Worm (Caenorhabditis elegans) whole organism, L4 larva: ENCODE measurements around the gene C01G5.4.

Experiments
- F10B5.3 ChIP-seq: sonication (generic microtip); optimal IDR thresholded peaks from 2 replicates; lab custom pipeline; 2016; ENCODE audit warnings: mild to moderate bottlenecking, missing genetic modification characterization, missing compliant biosample characterization
- F37D6.2 ChIP-seq: sonication (generic microtip); optimal IDR thresholded peaks from 2 replicates; lab custom pipeline; 2016; ENCODE audit warnings: mild to moderate bottlenecking, missing genetic modification characterization, missing compliant biosample characterization
- R02D3.7 ChIP-seq: fragments of 150-350 bp; sonication (generic microtip); optimal IDR thresholded peaks from 3 replicates; lab custom pipeline; 2014; ENCODE audit warnings: missing biosample characterization, missing genetic modification characterization
- T20F7.1 ChIP-seq: fragments of 200-800 bp; sonication (Bioruptor generic); optimal IDR thresholded peaks from 2 replicates; lab custom pipeline; 2018; ENCODE audit warnings: mild to moderate bottlenecking, missing genetic modification characterization, missing compliant biosample characterization
- T26A8.4 ChIP-seq: fragments of 200-800 bp; sonication (Bioruptor generic); IDR thresholded peaks from 2 replicates; pipeline ENCODE4 v1.3.6; 2022; ENCODE audit warnings: missing genetic modification characterization, missing compliant biosample characterization
- aha-1 ChIP-seq: fragments of 150-350 bp; peaks from one replicate; lab custom pipeline; 2014; ENCODE audit warnings: missing biosample characterization, missing genetic modification characterization
- ama-1 ChIP-seq: fragments of 150-350 bp; optimal IDR thresholded peaks from 2 replicates; lab custom pipeline; 2014; ENCODE audit warnings: inconsistent platforms, mixed read lengths
- ceh-20 ChIP-seq: fragments of 200-800 bp; sonication (Bioruptor generic); IDR thresholded peaks from 2 replicates; pipeline ENCODE4 v1.3.6; 2022; ENCODE audit warnings: missing genetic modification reagents, missing genetic modification characterization, missing compliant biosample characterization
- ceh-32 ChIP-seq: sonication (generic microtip); optimal IDR thresholded peaks from 2 replicates; lab custom pipeline; 2016; ENCODE audit warnings: mild to moderate bottlenecking, missing genetic modification characterization, missing compliant biosample characterization; ENCODE audit not compliant: poor library complexity
- ctbp-1 ChIP-seq: fragments of 200-800 bp; sonication (Bioruptor generic); IDR thresholded peaks from 2 replicates; pipeline ENCODE4 v1.3.6; 2022; ENCODE audit warnings: missing genetic modification reagents, missing genetic modification characterization, missing compliant biosample characterization
- daf-8 ChIP-seq: fragments of 200-800 bp; sonication (Bioruptor generic); IDR thresholded peaks from 2 replicates; pipeline ENCODE4 v1.3.6; 2022; ENCODE audit warnings: missing genetic modification characterization, missing compliant biosample characterization
- dmd-6 ChIP-seq: fragments of 200-800 bp; sonication (Bioruptor generic); IDR thresholded peaks from 2 replicates; pipeline ENCODE4 v1.3.6; 2022; ENCODE audit warnings: missing genetic modification reagents, missing genetic modification characterization, missing compliant biosample characterization
- dmd-8 ChIP-seq: fragments of 200-800 bp; sonication (Bioruptor generic); IDR thresholded peaks from 2 replicates; pipeline ENCODE4 v1.3.6; 2022; ENCODE audit warnings: missing genetic modification characterization, missing compliant biosample characterization
- duxl-1 ChIP-seq: sonication (generic microtip); optimal IDR thresholded peaks from 2 replicates; lab custom pipeline; 2016; ENCODE audit warnings: mild to moderate bottlenecking, missing genetic modification characterization, moderate library complexity, missing compliant biosample characterization; ENCODE audit not compliant: poor library complexity
- dve-1 ChIP-seq: sonication (generic microtip); optimal IDR thresholded peaks from 2 replicates; lab custom pipeline; 2017; ENCODE audit warnings: antibody characterized with exemption, mild to moderate bottlenecking, missing genetic modification characterization, missing compliant biosample characterization; ENCODE audit not compliant: insufficient read depth
- gei-8 ChIP-seq: fragments of 200-800 bp; sonication (Bioruptor generic); optimal IDR thresholded peaks from 2 replicates; lab custom pipeline; 2018; ENCODE audit warnings: mild to moderate bottlenecking, missing genetic modification characterization, missing compliant biosample characterization
- hif-1 ChIP-seq, 2 experiments: sonication (generic microtip); optimal IDR thresholded peaks; 2 replicates each; lab custom pipeline; 2016 to 2017; ENCODE audit warnings: missing compliant biosample characterization in 2 of 2, missing genetic modification characterization in 2 of 2, missing genetic modification reagents in 2 of 2, missing genotype in 2 of 2, mild to moderate bottlenecking in 1 of 2
- hlh-11 ChIP-seq: fragments of 200-800 bp; sonication (Bioruptor generic); optimal IDR thresholded peaks from 2 replicates; lab custom pipeline; 2018; ENCODE audit warnings: mild to moderate bottlenecking, missing genetic modification characterization, missing compliant biosample characterization
- hmg-1.1 ChIP-seq: fragments of 200-800 bp; sonication (Bioruptor generic); IDR thresholded peaks from 2 replicates; pipeline ENCODE4 v1.3.6; 2022; ENCODE audit warnings: missing genetic modification reagents, missing genetic modification characterization, missing compliant biosample characterization
- lin-1 ChIP-seq: fragments of 200-800 bp; sonication (Bioruptor generic); IDR thresholded peaks from 2 replicates; pipeline ENCODE4 v1.3.6; 2022; ENCODE audit warnings: missing genetic modification reagents, missing genetic modification characterization, missing compliant biosample characterization
- lin-15B ChIP-seq: fragments of 150-350 bp; sonication (generic microtip); optimal IDR thresholded peaks from 3 replicates; lab custom pipeline; 2014; ENCODE audit warnings: missing biosample characterization, missing genetic modification characterization
- lin-29 ChIP-seq: fragments of 200-800 bp; sonication (Bioruptor generic); IDR thresholded peaks from 2 replicates; pipeline ENCODE4 v1.3.6; 2022; ENCODE audit warnings: missing genetic modification reagents, missing genetic modification characterization, missing compliant biosample characterization
- lir-3 ChIP-seq: sonication (generic microtip); optimal IDR thresholded peaks from 2 replicates; lab custom pipeline; 2016; ENCODE audit warnings: mild to moderate bottlenecking, missing genetic modification characterization, missing compliant biosample characterization
- lsy-2 ChIP-seq, 2 experiments: fragments of 150-350 bp in 1 of 2; sonication (generic microtip) in 1 of 2; optimal IDR thresholded peaks; 2 replicates each; lab custom pipeline; 2014 to 2017; ENCODE audit warnings: missing biosample characterization in 2 of 2, missing genetic modification characterization in 2 of 2
- madf-5 ChIP-seq, 2 experiments: fragments of 200-800 bp; sonication (Bioruptor generic); IDR thresholded peaks; 2 replicates each; pipeline ENCODE4 v1.3.6; 2022; ENCODE audit warnings: missing compliant biosample characterization in 2 of 2, missing genetic modification characterization in 2 of 2
- madf-9 ChIP-seq: fragments of 200-800 bp; sonication (Bioruptor generic); conservative IDR thresholded peaks from 2 replicates; pipeline ENCODE4 v1.3.6; 2022; ENCODE audit warnings: missing genetic modification reagents, missing genetic modification characterization, missing compliant biosample characterization
- mep-1 ChIP-seq: fragments of 150-350 bp; sonication (generic microtip); optimal IDR thresholded peaks from 3 replicates; lab custom pipeline; 2014; ENCODE audit warnings: missing biosample characterization, missing genetic modification characterization
- mes-2 ChIP-seq: sonication (generic microtip); optimal IDR thresholded peaks from 2 replicates; lab custom pipeline; 2016; ENCODE audit warnings: missing genotype, mild to moderate bottlenecking, missing genetic modification characterization, missing compliant biosample characterization; ENCODE audit not compliant: poor library complexity, severe bottlenecking
- mxl-3 ChIP-seq: fragments of 200-800 bp; sonication (Bioruptor generic); optimal IDR thresholded peaks from 2 replicates; lab custom pipeline; 2018; ENCODE audit warnings: mild to moderate bottlenecking, missing genetic modification characterization, missing compliant biosample characterization
- nhr-28 ChIP-seq: fragments of 150-350 bp; optimal IDR thresholded peaks from 2 replicates; lab custom pipeline; 2014; ENCODE audit warnings: missing biosample characterization, missing genetic modification characterization
- nhr-41 ChIP-seq: fragments of 200-800 bp; sonication (Bioruptor generic); IDR thresholded peaks from 2 replicates; pipeline ENCODE4 v1.3.6; 2022; ENCODE audit warnings: missing genetic modification reagents, missing genetic modification characterization, missing compliant biosample characterization
- pha-4 ChIP-seq, 2 experiments: fragments of 150-350 bp in 1 of 2; fragments of 200-800 bp in 1 of 2; sonication (Bioruptor generic) in 1 of 2; IDR thresholded peaks in 1 of 2; optimal IDR thresholded peaks in 1 of 2; 2 replicates each; pipeline versions ENCODE4 v1.3.6 to Lab custom; 2014 to 2022; ENCODE audit warnings: missing genetic modification characterization in 2 of 2, missing genetic modification reagents in 2 of 2, missing biosample characterization in 1 of 2, missing compliant biosample characterization in 1 of 2
- pqm-1 ChIP-seq: sonication (generic microtip); optimal IDR thresholded peaks from 2 replicates; lab custom pipeline; 2017; ENCODE audit warnings: missing biosample characterization, missing genetic modification characterization
- rbr-2 ChIP-seq: sonication (generic microtip); optimal IDR thresholded peaks from 2 replicates; lab custom pipeline; 2016; ENCODE audit warnings: missing genotype, missing genetic modification characterization, missing compliant biosample characterization
- sdz-12 ChIP-seq: fragments of 200-800 bp; sonication (Bioruptor generic); optimal IDR thresholded peaks from 2 replicates; lab custom pipeline; 2018; ENCODE audit warnings: mild to moderate bottlenecking, missing genetic modification characterization, missing compliant biosample characterization
- set-16 ChIP-seq: fragments of 200-800 bp; sonication (Bioruptor generic); IDR thresholded peaks from 2 replicates; pipeline ENCODE4 v1.3.6; 2022; ENCODE audit warnings: missing genetic modification reagents, missing genetic modification characterization, missing compliant biosample characterization
- snpc-4 ChIP-seq: fragments of 150-350 bp; optimal IDR thresholded peaks from 2 replicates; lab custom pipeline; 2014; ENCODE audit warnings: missing biosample characterization, missing genetic modification characterization
- tra-1 ChIP-seq: fragments of 200-800 bp; sonication (Bioruptor generic); IDR thresholded peaks from 2 replicates; pipeline ENCODE4 v1.3.6; 2022; ENCODE audit warnings: missing genetic modification reagents, missing genetic modification characterization, missing compliant biosample characterization
- unc-62 ChIP-seq, 3 experiments: fragments of 150-350 bp in 1 of 3; sonication (generic microtip); optimal IDR thresholded peaks in 2 of 3; peaks in 1 of 3; 1 replicate in 1 of 3; 2 replicates in 2 of 3; lab custom pipeline; 2014 to 2017; ENCODE audit warnings: missing biosample characterization in 3 of 3, missing genetic modification characterization in 3 of 3, missing genetic modification reagents in 3 of 3, missing genotype in 1 of 3
- vab-7 ChIP-seq: fragments of 200-800 bp; sonication (Bioruptor generic); IDR thresholded peaks from 2 replicates; pipeline ENCODE4 v1.3.6; 2022; ENCODE audit warnings: missing genetic modification reagents, missing genetic modification characterization, missing compliant biosample characterization
- zip-11 ChIP-seq: fragments of 200-800 bp; sonication (Bioruptor generic); IDR thresholded peaks from 2 replicates; pipeline ENCODE4 v1.3.6; 2022; ENCODE audit warnings: missing genetic modification characterization, missing compliant biosample characterization
- zip-2 ChIP-seq: fragments of 150-350 bp; optimal IDR thresholded peaks from 2 replicates; lab custom pipeline; 2014; ENCODE audit warnings: missing biosample characterization, missing genetic modification characterization
- ztf-11 ChIP-seq: fragments of 150-350 bp; optimal IDR thresholded peaks from 2 replicates; lab custom pipeline; 2014; ENCODE audit warnings: missing biosample characterization, missing genetic modification characterization
- ztf-7 ChIP-seq: fragments of 150-350 bp; optimal IDR thresholded peaks from 2 replicates; lab custom pipeline; 2014; ENCODE audit warnings: missing biosample characterization, missing genetic modification characterization

Gene C01G5.4

ce11 chrIV:6555388-6556330 lies 24.1 kb downstream of the C01G5.4 start, which contains the start of gene paqr-1 (continued):
- TF ChIP-seq dve-1 (tag; lab: Kevin White, UChicago) (peak; percentile 56), nhr-41 (GFP tag; lab: Robert Waterston, UW) (no peak), unc-62 (GFP tag; optimal IDR thresholded peaks at IDR 0.05 in 1 of 2; lab: Kevin White, UChicago) (peak in 1 of 2 experiments; percentile 9), unc-62 (tag; optimal IDR thresholded peaks at IDR 0.05; lab: Kevin White, UChicago) (no peak), zip-11 (no peak), vab-7 (GFP tag; lab: Robert Waterston, UW) (no peak), lir-3 (no peak), rbr-2 (tag; lab: Kevin White, UChicago) (no peak), T20F7.1 (GFP tag; lab: Kevin White, UChicago) (no peak), ztf-11 (tag; lab: Kevin White, UChicago) (no peak), R02D3.7 (tag; lab: Kevin White, UChicago) (no peak), snpc-4 (no peak), hmg-1.1 (0 out of 2 replicates have a peak, but pooled peaks have one; percentile 19), lsy-2 (tag; optimal IDR thresholded peaks at IDR 0.05; lab: Kevin White, UChicago) (peak in 1 of 2 experiments; percentile 43), aha-1 (tag; lab: Kevin White, UChicago) (peak; percentile 56), mxl-3 (peak; percentile 49), daf-8 (no peak), ceh-32 (tag; lab: Kevin White, UChicago) (no peak), mes-2 (tag; lab: Kevin White, UChicago) (peak; percentile 23), gei-8 (no peak)

- TF ChIP-seq lin-1 (GFP tag; lab: Robert Waterston, UW) (peak; percentile 33; the same call in 1 of the 2 replicates), ctbp-1 (GFP tag; lab: Robert Waterston, UW) (peak; percentile 91), nhr-28 (tag; lab: Kevin White, UChicago) (peak; percentile 52), lin-15B (tag; lab: Kevin White, UChicago) (no peak), duxl-1 (tag; lab: Kevin White, UChicago) (peak; percentile 71), T20F7.1 (GFP tag; lab: Kevin White, UChicago) (no peak), ama-1 (lab: Kevin White, UChicago) (no peak), vab-7 (GFP tag; lab: Robert Waterston, UW) (peak; percentile 84), hif-1 (tag; optimal IDR thresholded peaks at IDR 0.05; lab: Kevin White, UChicago) (peak in 1 of 2 experiments; percentile 57), nhr-41 (GFP tag; lab: Robert Waterston, UW) (peak; percentile 30; the same call in 1 of the 2 replicates), madf-9 (GFP tag; lab: Robert Waterston, UW) (peak; percentile 80), tra-1 (peak; percentile 82), T26A8.4 (GFP tag; lab: Robert Waterston, UW) (peak; percentile 66), dmd-8 (peak; percentile 73; the same call in 1 of the 2 replicates), aha-1 (tag; lab: Kevin White, UChicago) (peak; percentile 58), zip-2 (peak; percentile 40), dmd-6 (GFP tag; lab: Robert Waterston, UW) (peak; percentile 66), gei-8 (peak; percentile 73), pqm-1 (no peak), sdz-12 (GFP tag; lab: Kevin White, UChicago) (peak; percentile 57), F10B5.3 (peak; percentile 17), ztf-7 (tag; lab: Kevin White, UChicago) (no peak), madf-5 (GFP tag; IDR thresholded peaks at IDR 0.05; lab: Robert Waterston, UW) (peak in 1 of 2 experiments; percentile 82; a peak in 1 of 4 replicates), lin-29 (no peak), pha-4 (GFP tag; IDR thresholded peaks at IDR 0.05; lab: Robert Waterston, UW) (peak; percentile 87), pha-4 (tag; optimal IDR thresholded peaks at IDR 0.05; lab: Kevin White, UChicago) (no peak), set-16 (no peak; the same call in none of the 2 replicates), mep-1 (tag; lab: Kevin White, UChicago) (peak; percentile 82), hlh-11 (tag; lab: Kevin White, UChicago) (peak; percentile 72), F37D6.2 (tag; lab: Kevin White, UChicago) (peak; percentile 22), ceh-20 (GFP tag; lab: Robert Waterston, UW) (peak; percentile 60; the same call in 1 of the 2 replicates)
These were observed 25.2 kb downstream of the C01G5.4 start, which contains the start of gene try-3 for ce11 chrIV:6556624-6557368. try-3 (plus strand) TSS chrIV:6557155.
